Worm (Caenorhabditis elegans) whole organism, young adult: Measurements from ENCODE around the gene end-1.

Source experiments
- B0019.2 ChIP-seq: fragments of 200-800 bp; sonication (Bioruptor generic); conservative IDR thresholded peaks from 2 replicates; pipeline ENCODE4 v1.3.6; 2022; ENCODE audit warnings: missing genetic modification reagents, missing genetic modification characterization, missing compliant biosample characterization
- F22D6.2 ChIP-seq: sonication (generic microtip); optimal IDR thresholded peaks from 2 replicates; lab custom pipeline; 2016; ENCODE audit warnings: mild to moderate bottlenecking, missing genetic modification characterization, missing compliant biosample characterization
- F23B12.7 ChIP-seq: sonication (generic microtip); optimal IDR thresholded peaks from 2 replicates; lab custom pipeline; 2017; ENCODE audit warnings: missing genetic modification characterization, mild to moderate bottlenecking, missing compliant biosample characterization, antibody characterized with exemption, moderate library complexity; ENCODE audit not compliant: insufficient read depth
- F33H1.4 ChIP-seq: fragments of 200-800 bp; sonication (Bioruptor generic); IDR thresholded peaks from 2 replicates; pipeline ENCODE4 v1.3.6; 2022; ENCODE audit warnings: missing genetic modification reagents, missing genetic modification characterization, missing compliant biosample characterization
- F37B4.10 ChIP-seq: fragments of 200-800 bp; sonication (Bioruptor generic); IDR thresholded peaks from 2 replicates; pipeline ENCODE4 v1.3.6; 2022; ENCODE audit warnings: missing genetic modification characterization, missing compliant biosample characterization
- F39B2.1 ChIP-seq: fragments of 200-800 bp; sonication (Bioruptor generic); IDR thresholded peaks from 2 replicates; pipeline ENCODE4 v1.3.6; 2022; ENCODE audit warnings: missing genetic modification reagents, missing genetic modification characterization, missing compliant biosample characterization
- F49E8.2 ChIP-seq: sonication (generic microtip); optimal IDR thresholded peaks from 3 replicates; lab custom pipeline; 2017; ENCODE audit warnings: missing genetic modification characterization, mild to moderate bottlenecking, missing compliant biosample characterization, antibody characterized with exemption, moderate library complexity; ENCODE audit not compliant: insufficient read depth
- F52B5.7 ChIP-seq: sonication (generic microtip); optimal IDR thresholded peaks from 2 replicates; lab custom pipeline; 2016; ENCODE audit warnings: mild to moderate bottlenecking, missing genetic modification characterization, missing compliant biosample characterization
- F57C9.4 ChIP-seq: sonication (generic microtip); optimal IDR thresholded peaks from 2 replicates; lab custom pipeline; 2017; ENCODE audit warnings: mild to moderate bottlenecking, missing genetic modification characterization, missing compliant biosample characterization
- K12H6.12 ChIP-seq: fragments of 200-800 bp; sonication (Bioruptor generic); optimal IDR thresholded peaks from 2 replicates; lab custom pipeline; 2018; ENCODE audit warnings: mild to moderate bottlenecking, missing genetic modification characterization, missing compliant biosample characterization
- Y53F4B.3 ChIP-seq: fragments of 200-800 bp; sonication (Bioruptor generic); IDR thresholded peaks from 2 replicates; pipeline ENCODE4 v1.3.6; 2022; ENCODE audit warnings: missing genetic modification reagents, missing genetic modification characterization, missing compliant biosample characterization
- Y56A3A.18 ChIP-seq: fragments of 200-800 bp; sonication (Bioruptor generic); IDR thresholded peaks from 2 replicates; pipeline ENCODE4 v1.3.6; 2022; ENCODE audit warnings: missing genetic modification reagents, missing genetic modification characterization, missing compliant biosample characterization
- Y79H2A.3 ChIP-seq: fragments of 200-800 bp; sonication (Bioruptor generic); conservative IDR thresholded peaks from 2 replicates; pipeline ENCODE4 v1.3.6; 2022; ENCODE audit warnings: missing genetic modification reagents, missing genetic modification characterization, missing compliant biosample characterization
- Y95B8A.8 ChIP-seq: fragments of 200-800 bp; sonication (Bioruptor generic); IDR thresholded peaks from 2 replicates; pipeline ENCODE4 v1.3.6; 2022; ENCODE audit warnings: missing genetic modification reagents, missing genetic modification characterization, missing compliant biosample characterization
- ama-1 ChIP-seq, 3 experiments: fragments of 150-350 bp in 1 of 3; sonication (generic microtip) in 2 of 3; optimal IDR thresholded peaks; 2 replicates each; lab custom pipeline; 2014 to 2018; ENCODE audit warnings: missing biosample characterization in 2 of 3, missing genetic modification characterization in 2 of 3, missing genetic modification reagents in 2 of 3
- aptf-2 ChIP-seq: fragments of 200-800 bp; sonication (Bioruptor generic); conservative IDR thresholded peaks from 2 replicates; pipeline ENCODE4 v1.3.6; 2022; ENCODE audit warnings: missing genetic modification reagents, missing genetic modification characterization, missing compliant biosample characterization
- atf-7 ChIP-seq: sonication (generic microtip); optimal IDR thresholded peaks from 2 replicates; lab custom pipeline; 2017; ENCODE audit warnings: mild to moderate bottlenecking, missing genetic modification characterization, missing compliant biosample characterization
- cebp-2 ChIP-seq: fragments of 200-800 bp; sonication (Bioruptor generic); IDR thresholded peaks from 2 replicates; pipeline ENCODE4 v1.3.6; 2022; ENCODE audit warnings: missing genetic modification characterization, missing compliant biosample characterization
- ceh-79 ChIP-seq: sonication (generic microtip); optimal IDR thresholded peaks from 2 replicates; lab custom pipeline; 2017; ENCODE audit warnings: mild to moderate bottlenecking, missing genetic modification characterization, missing compliant biosample characterization
- dpl-1 ChIP-seq: fragments of 150-350 bp; optimal IDR thresholded peaks from 2 replicates; lab custom pipeline; 2014; ENCODE audit warnings: missing biosample characterization, missing genetic modification reagents, missing genetic modification characterization
- efl-1 ChIP-seq: fragments of 150-350 bp; optimal IDR thresholded peaks from 2 replicates; lab custom pipeline; 2014; ENCODE audit warnings: missing biosample characterization, missing genetic modification reagents, missing genetic modification characterization
- egrh-3 ChIP-seq: fragments of 200-800 bp; sonication (Bioruptor generic); IDR thresholded peaks from 2 replicates; pipeline ENCODE4 v1.3.6; 2022; ENCODE audit warnings: missing genetic modification reagents, missing genetic modification characterization, missing compliant biosample characterization
- ekl-4 ChIP-seq: fragments of 200-800 bp; sonication (Bioruptor generic); IDR thresholded peaks from 2 replicates; pipeline ENCODE4 v1.3.6; 2022; ENCODE audit warnings: missing genetic modification reagents, missing genetic modification characterization, missing compliant biosample characterization
- him-1 ChIP-seq: sonication (generic microtip); optimal IDR thresholded peaks from 2 replicates; lab custom pipeline; 2016; ENCODE audit warnings: missing genotype, missing genetic modification reagents, missing genetic modification characterization, missing compliant biosample characterization
- hmg-1.2 ChIP-seq: fragments of 200-800 bp; sonication (Bioruptor generic); IDR thresholded peaks from 2 replicates; pipeline ENCODE4 v1.3.6; 2022; ENCODE audit warnings: missing genetic modification reagents, missing genetic modification characterization, missing compliant biosample characterization
- hsf-1 ChIP-seq: fragments of 200-800 bp; sonication (Bioruptor generic); IDR thresholded peaks from 2 replicates; pipeline ENCODE4 v1.3.6; 2022; ENCODE audit warnings: missing genetic modification reagents, missing genetic modification characterization, missing compliant biosample characterization
- madf-3 ChIP-seq: fragments of 200-800 bp; sonication (Bioruptor generic); IDR thresholded peaks from 2 replicates; pipeline ENCODE4 v1.3.6; 2022; ENCODE audit warnings: missing genetic modification reagents, missing genetic modification characterization, missing compliant biosample characterization
- madf-6 ChIP-seq: fragments of 200-800 bp; sonication (Bioruptor generic); IDR thresholded peaks from 2 replicates; pipeline ENCODE4 v1.3.6; 2022; ENCODE audit warnings: missing genetic modification reagents, missing genetic modification characterization, missing compliant biosample characterization
- mcd-1 ChIP-seq: fragments of 200-800 bp; sonication (Bioruptor generic); IDR thresholded peaks from 2 replicates; pipeline ENCODE4 v1.3.6; 2022; ENCODE audit warnings: missing genetic modification reagents, missing genetic modification characterization, missing compliant biosample characterization
- mel-28 ChIP-seq: sonication (generic microtip); optimal IDR thresholded peaks from 2 replicates; lab custom pipeline; 2016; ENCODE audit warnings: borderline replicate concordance, mild to moderate bottlenecking, missing genetic modification characterization, missing compliant biosample characterization
- nfya-1 ChIP-seq: sonication (generic microtip); optimal IDR thresholded peaks from 2 replicates; lab custom pipeline; 2017; ENCODE audit warnings: antibody characterized with exemption, missing compliant biosample characterization, missing genetic modification characterization, borderline replicate concordance; ENCODE audit not compliant: insufficient read depth
- nfyb-1 ChIP-seq: fragments of 200-800 bp; sonication (Bioruptor generic); IDR thresholded peaks from 2 replicates; pipeline ENCODE4 v1.3.6; 2022; ENCODE audit warnings: missing genetic modification reagents, missing genetic modification characterization, missing compliant biosample characterization
- nhr-120 ChIP-seq: fragments of 200-800 bp; sonication (Bioruptor generic); IDR thresholded peaks from 2 replicates; pipeline ENCODE4 v1.3.6; 2022; ENCODE audit warnings: missing genetic modification characterization, missing compliant biosample characterization
- nhr-27 ChIP-seq: fragments of 200-800 bp; sonication (Bioruptor generic); optimal IDR thresholded peaks from 2 replicates; lab custom pipeline; 2018; ENCODE audit warnings: mild to moderate bottlenecking, missing genetic modification characterization, moderate library complexity, missing compliant biosample characterization
- nhr-80 ChIP-seq: sonication (generic microtip); optimal IDR thresholded peaks from 2 replicates; lab custom pipeline; 2016; ENCODE audit warnings: missing genetic modification characterization, missing compliant biosample characterization
- pbrm-1 ChIP-seq: fragments of 200-800 bp; sonication (Bioruptor generic); IDR thresholded peaks from 2 replicates; pipeline ENCODE4 v1.3.6; 2022; ENCODE audit warnings: missing genetic modification reagents, missing genetic modification characterization, missing compliant biosample characterization
- pha-4 ChIP-seq: fragments of 150-350 bp; sonication (generic microtip); optimal IDR thresholded peaks from 2 replicates; lab custom pipeline; 2014; ENCODE audit warnings: missing biosample characterization, missing genetic modification reagents, missing genetic modification characterization
- rcor-1 ChIP-seq: fragments of 200-800 bp; sonication (Bioruptor generic); IDR thresholded peaks from 2 replicates; pipeline ENCODE4 v1.3.6; 2022; ENCODE audit warnings: missing genetic modification reagents, missing genetic modification characterization, missing compliant biosample characterization
- snpc-4 ChIP-seq, 5 experiments: fragments of 150-350 bp in 1 of 5; sonication (generic microtip) in 4 of 5; optimal IDR thresholded peaks; 2 replicates each; lab custom pipeline; 2014 to 2018; ENCODE audit warnings: missing genetic modification characterization in 5 of 5, missing biosample characterization in 3 of 5, antibody characterized with exemption in 2 of 5, mild to moderate bottlenecking in 2 of 5, missing compliant biosample characterization in 2 of 5, missing genotype in 2 of 5, moderate library complexity in 2 of 5, missing genetic modification reagents in 1 of 5
- sptf-2 ChIP-seq: fragments of 200-800 bp; sonication (Bioruptor generic); optimal IDR thresholded peaks from 2 replicates; lab custom pipeline; 2018; ENCODE audit warnings: mild to moderate bottlenecking, missing genetic modification characterization, missing compliant biosample characterization
- tbp1 ChIP-seq: fragments of 200-800 bp; sonication (Bioruptor generic); optimal IDR thresholded peaks from 2 replicates; lab custom pipeline; 2018; ENCODE audit warnings: mild to moderate bottlenecking, missing genetic modification characterization, missing compliant biosample characterization
- xnd-1 ChIP-seq: sonication (generic microtip); optimal IDR thresholded peaks from 2 replicates; lab custom pipeline; 2016; ENCODE audit warnings: missing genotype, missing genetic modification reagents, missing genetic modification characterization, missing compliant biosample characterization
- ztf-28 ChIP-seq: fragments of 200-800 bp; sonication (Bioruptor generic); IDR thresholded peaks from 2 replicates; pipeline ENCODE4 v1.3.6; 2022; ENCODE audit warnings: missing genetic modification reagents, missing genetic modification characterization, missing compliant biosample characterization

The end-1 gene

ce11 chrV:13963279-13963976, 21.5 kb upstream of the end-1 start, which contains the start of gene sao-1:
sao-1 (plus strand) TSS chrV:13963926.
- TF ChIP-seq efl-1 (GFP tag; lab: Kevin White, UChicago) (no peak), ekl-4 (GFP tag; lab: Robert Waterston, UW) (no peak), Y79H2A.3 (0 out of 2 replicates have a peak, but pooled peaks have one; percentile 22), ztf-28 (GFP tag; lab: Robert Waterston, UW) (no peak), tbp1 (GFP tag; lab: Kevin White, UChicago) (no peak)
- TF ChIP-seq, all 124 proteins: peak for 1

- TF ChIP-seq nhr-27 (no peak), hsf-1 (GFP tag; lab: Robert Waterston, UW) (no peak), K12H6.12 (tag; lab: Kevin White, UChicago) (no peak), pbrm-1 (GFP tag; lab: Robert Waterston, UW) (no peak), atf-7 (no peak), Y79H2A.3 (no peak), madf-3 (GFP tag; lab: Robert Waterston, UW) (no peak), ztf-28 (GFP tag; lab: Robert Waterston, UW) (no peak), aptf-2 (GFP tag; lab: Robert Waterston, UW) (no peak), F22D6.2 (no peak), rcor-1 (GFP tag; lab: Robert Waterston, UW) (no peak)
- TF ChIP-seq, all 124 proteins: peak for 0
Observed at ce11 chrV:13980807-13981206, 4.1 kb upstream of the end-1 start, which contains the start of gene eol-1. eol-1 (minus strand) TSS chrV:13980907.

ce11 chrV:13981677-13982076, 3.3 kb upstream of the end-1 start:
- TF ChIP-seq cebp-2 (GFP tag; lab: Robert Waterston, UW), result no peak
- no peak for TF ChIP-seq xnd-1 (tag; lab: Kevin White, UChicago)
- no peak for TF ChIP-seq F37B4.10 (GFP tag; lab: Robert Waterston, UW)
- no peak for TF ChIP-seq nfya-1 (tag; lab: Kevin White, UChicago)
- no peak for TF ChIP-seq F39B2.1 (GFP tag; lab: Robert Waterston, UW)
- TF ChIP-seq B0019.2, result no peak
- TF ChIP-seq F57C9.4 (tag; lab: Kevin White, UChicago), result no peak
- TF ChIP-seq sptf-2 (GFP tag; lab: Kevin White, UChicago), result no peak
- no peak for TF ChIP-seq mel-28 (tag; lab: Kevin White, UChicago)
- no peak for TF ChIP-seq Y53F4B.3 (GFP tag; lab: Robert Waterston, UW)
- no peak for TF ChIP-seq F23B12.7 (tag; lab: Kevin White, UChicago)
- no peak for TF ChIP-seq him-1 (tag; lab: Kevin White, UChicago)
- no peak for TF ChIP-seq F52B5.7
- no peak for TF ChIP-seq mcd-1

ce11 chrV:13986823-13987222, 1.9 kb downstream of the end-1 start:
- TF ChIP-seq Y56A3A.18 (GFP tag; lab: Robert Waterston, UW) (0 out of 2 replicates have a peak, but pooled peaks have one; percentile 48), nhr-120 (GFP tag; lab: Robert Waterston, UW) (no peak), F49E8.2 (tag; lab: Kevin White, UChicago) (no peak), hmg-1.2 (GFP tag; lab: Robert Waterston, UW) (peak; percentile 13; the same call in 1 of the 2 replicates), snpc-4 (GFP tag; optimal IDR thresholded peaks at IDR 0.05; lab: Kevin White, UChicago) (no peak), snpc-4 (tag; optimal IDR thresholded peaks at IDR 0.05; lab: Kevin White, UChicago) (peak in 1 of 4 experiments; percentile 3), ama-1 (optimal IDR thresholded peaks at IDR 0.05; lab: Kevin White, UChicago) (no peak), ama-1 (GFP tag; optimal IDR thresholded peaks at IDR 0.05; lab: Kevin White, UChicago) (peak in 1 of 2 experiments; percentile 24), madf-6 (GFP tag; lab: Robert Waterston, UW) (peak; percentile 52), nfyb-1 (GFP tag; lab: Robert Waterston, UW) (0 out of 2 replicates have a peak, but pooled peaks have one; percentile 17), Y95B8A.8 (GFP tag; lab: Robert Waterston, UW) (no peak), ceh-79 (peak; percentile 12), nhr-80 (tag; lab: Kevin White, UChicago) (peak; percentile 67), F33H1.4 (no peak), egrh-3 (GFP tag; lab: Robert Waterston, UW) (no peak), dpl-1 (GFP tag; lab: Kevin White, UChicago) (no peak), pha-4 (tag; lab: Kevin White, UChicago) (no peak)
